Fruit fly (Drosophila melanogaster) whole organism, embryonic: ENCODE measurements around the gene schlank.

Experiments
- Atf6 ChIP-seq: fragments of 200-800 bp; sonication (Bioruptor generic); IDR thresholded peaks from 2 replicates; pipeline ENCODE4 v1.3.6; 2022; ENCODE audit warnings: missing biosample characterization, missing genetic modification characterization
- B-H1 ChIP-seq: fragments of 200-800 bp; sonication (Bioruptor generic); IDR thresholded peaks from 3 replicates; pipeline ENCODE4 v1.3.6; 2022; ENCODE audit warnings: missing biosample characterization, missing genetic modification characterization
- Bgb ChIP-seq: fragments of 200-800 bp; sonication (Bioruptor generic); IDR thresholded peaks from 2 replicates; pipeline ENCODE4 v1.3.6; 2022; ENCODE audit warnings: missing biosample characterization, missing genetic modification characterization; ENCODE audit not compliant: partially characterized antibody
- C15 ChIP-seq: fragments of 200-800 bp; sonication (Bioruptor generic); IDR thresholded peaks from 3 replicates; pipeline ENCODE4 v1.3.6; 2022; ENCODE audit warnings: missing biosample characterization, missing genetic modification characterization
- CG1233 ChIP-seq: fragments of 200-800 bp; sonication (Bioruptor generic); optimal IDR thresholded peaks from 4 replicates; lab custom pipeline; 2018; ENCODE audit warnings: missing biosample characterization, mild to moderate bottlenecking, missing genetic modification characterization
- CG13624 ChIP-seq: fragments of 200-800 bp; sonication (Bioruptor generic); optimal IDR thresholded peaks from 2 replicates; lab custom pipeline; 2016; ENCODE audit warnings: missing biosample characterization, missing genetic modification characterization
- CG17186 ChIP-seq: fragments of 200-800 bp; sonication (Bioruptor generic); optimal IDR thresholded peaks from 3 replicates; lab custom pipeline; 2017; ENCODE audit warnings: missing biosample characterization, missing genetic modification reagents, missing genetic modification characterization
- CG18599 ChIP-seq: fragments of 200-800 bp; sonication (Bioruptor generic); optimal IDR thresholded peaks from 3 replicates; lab custom pipeline; 2017; ENCODE audit warnings: missing biosample characterization, missing genetic modification characterization, mild to moderate bottlenecking, moderate library complexity, missing genetic modification reagents
- CG2889 ChIP-seq: fragments of 200-800 bp; sonication (Bioruptor generic); IDR thresholded peaks from 3 replicates; pipeline ENCODE4 v1.3.6; 2022; ENCODE audit warnings: missing biosample characterization, missing genetic modification characterization
- CG32772 ChIP-seq: fragments of 200-800 bp; sonication (Bioruptor generic); IDR thresholded peaks from 2 replicates; pipeline ENCODE4 v1.3.6; 2022; ENCODE audit warnings: missing biosample characterization, missing genetic modification characterization
- CG33557 ChIP-seq: fragments of 200-800 bp; sonication (Bioruptor generic); optimal IDR thresholded peaks from 2 replicates; lab custom pipeline; 2019; ENCODE audit warnings: missing biosample characterization, mild to moderate bottlenecking, missing genetic modification characterization, moderate library complexity
- CG6254 ChIP-seq: fragments of 200-800 bp; sonication (Bioruptor generic); optimal IDR thresholded peaks from 3 replicates; lab custom pipeline; 2017; ENCODE audit warnings: mild to moderate bottlenecking, missing biosample characterization, missing genetic modification reagents, missing genetic modification characterization
- CG6813 ChIP-seq: fragments of 200-800 bp; sonication (Bioruptor generic); optimal IDR thresholded peaks from 2 replicates; lab custom pipeline; 2017; ENCODE audit warnings: missing biosample characterization, missing genetic modification characterization, mild to moderate bottlenecking, moderate library complexity, missing genetic modification reagents
- CG7556 ChIP-seq: fragments of 200-800 bp; sonication (Bioruptor generic); optimal IDR thresholded peaks from 2 replicates; lab custom pipeline; 2017; ENCODE audit warnings: missing biosample characterization, mild to moderate bottlenecking, missing genetic modification characterization
- CG8290 ChIP-seq, 3 experiments: fragments of 200-800 bp; sonication (Bioruptor generic); optimal IDR thresholded peaks; 2 replicates each; lab custom pipeline; 2016 to 2019; ENCODE audit warnings: missing biosample characterization in 3 of 3, missing genetic modification characterization in 3 of 3, mild to moderate bottlenecking in 2 of 3, moderate library complexity in 1 of 3
- CG8924 ChIP-seq: fragments of 200-800 bp; optimal IDR thresholded peaks from 3 replicates; lab custom pipeline; 2019; ENCODE audit warnings: missing biosample characterization, mild to moderate bottlenecking, missing genetic modification characterization, moderate library complexity
- CG9797 ChIP-seq: fragments of 200-800 bp; sonication (Bioruptor generic); optimal IDR thresholded peaks from 3 replicates; lab custom pipeline; 2018; ENCODE audit warnings: missing biosample characterization, mild to moderate bottlenecking, missing genetic modification characterization
- CTCF ChIP-seq: fragments of 200-800 bp; sonication (Bioruptor generic); optimal IDR thresholded peaks from 2 replicates; lab custom pipeline; 2017; ENCODE audit warnings: missing biosample characterization, mild to moderate bottlenecking, missing genetic modification characterization, moderate library complexity
- Dbx ChIP-seq: fragments of 200-800 bp; sonication (Bioruptor generic); IDR thresholded peaks from 3 replicates; pipeline ENCODE4 v1.3.6; 2022; ENCODE audit warnings: missing biosample characterization, missing genetic modification characterization
- E2f2 ChIP-seq: fragments of 200-800 bp; sonication (Bioruptor generic); IDR thresholded peaks from 2 replicates; pipeline ENCODE4 v1.3.6; 2022; ENCODE audit warnings: missing biosample characterization, missing genetic modification characterization
- Med ChIP-seq: fragments of 200-800 bp; sonication (Bioruptor generic); peaks from one replicate; lab custom pipeline; 2016; ENCODE audit warnings: missing biosample characterization, missing genetic modification characterization, mild to moderate bottlenecking, inconsistent platforms, moderate library complexity
- Neu2 ChIP-seq: fragments of 200-800 bp; sonication (Bioruptor generic); optimal IDR thresholded peaks from 3 replicates; lab custom pipeline; 2016; ENCODE audit warnings: missing biosample characterization, missing genetic modification characterization, borderline replicate concordance
- Nf-YB ChIP-seq: fragments of 200-800 bp; sonication (Bioruptor generic); optimal IDR thresholded peaks from 3 replicates; lab custom pipeline; 2019; ENCODE audit warnings: missing biosample characterization, mild to moderate bottlenecking, missing genetic modification characterization, moderate library complexity
- Oaz ChIP-seq: fragments of 200-800 bp; sonication (Bioruptor generic); IDR thresholded peaks from 2 replicates; pipeline ENCODE4 v1.3.6; 2022; ENCODE audit warnings: missing biosample characterization, missing genetic modification characterization
- Opbp ChIP-seq: fragments of 200-800 bp; sonication (Bioruptor generic); IDR thresholded peaks from 3 replicates; pipeline ENCODE4 v1.3.6; 2022; ENCODE audit warnings: missing biosample characterization, missing genetic modification characterization; ENCODE audit not compliant: partially characterized antibody
- PHDP ChIP-seq: fragments of 200-800 bp; sonication (Bioruptor generic); optimal IDR thresholded peaks from 3 replicates; lab custom pipeline; 2018; ENCODE audit warnings: missing biosample characterization, mild to moderate bottlenecking, missing genetic modification characterization, moderate library complexity
- Stat92E ChIP-seq, 3 experiments: fragments of >200 bp in 2 of 3; fragments of 200-800 bp in 1 of 3; sonication (Bioruptor generic) in 1 of 3; optimal IDR thresholded peaks; 2 replicates each; lab custom pipeline; 2017 to 2019; ENCODE audit warnings: missing biosample characterization in 3 of 3, missing genetic modification characterization in 3 of 3, mild to moderate bottlenecking in 1 of 3, moderate library complexity in 1 of 3
- Vsx1 ChIP-seq: fragments of 200-800 bp; sonication (Bioruptor generic); optimal IDR thresholded peaks from 2 replicates; lab custom pipeline; 2017; ENCODE audit warnings: missing biosample characterization, mild to moderate bottlenecking, missing genetic modification characterization, missing genetic modification reagents
- abd-A ChIP-seq: fragments of 200-800 bp; sonication (Bioruptor generic); optimal IDR thresholded peaks from 3 replicates; lab custom pipeline; 2019; ENCODE audit warnings: missing biosample characterization, mild to moderate bottlenecking, missing genetic modification characterization, moderate library complexity
- br ChIP-seq: fragments of >200 bp; optimal IDR thresholded peaks from 2 replicates; lab custom pipeline; 2017
- btn ChIP-seq: fragments of 200-800 bp; sonication (Bioruptor generic); optimal IDR thresholded peaks from 2 replicates; lab custom pipeline; 2016; ENCODE audit warnings: missing biosample characterization, missing genetic modification characterization
- chif ChIP-seq, 2 experiments: fragments of 200-800 bp; sonication (Bioruptor generic); optimal IDR thresholded peaks; 3 replicates each; lab custom pipeline; 2016; ENCODE audit warnings: missing biosample characterization in 2 of 2, missing genetic modification characterization in 2 of 2
- cwo ChIP-seq: fragments of 200-800 bp; sonication (Bioruptor generic); optimal IDR thresholded peaks from 3 replicates; lab custom pipeline; 2017; ENCODE audit warnings: missing biosample characterization, missing genetic modification characterization, mild to moderate bottlenecking, moderate library complexity, missing genetic modification reagents
- eve ChIP-seq, 2 experiments: fragments of >200 bp; optimal IDR thresholded peaks; 2 replicates each; lab custom pipeline; 2017; ENCODE audit warnings: missing biosample characterization in 2 of 2, missing genetic modification characterization in 2 of 2
- grau ChIP-seq: fragments of 200-800 bp; optimal IDR thresholded peaks from 3 replicates; lab custom pipeline; 2019; ENCODE audit warnings: missing biosample characterization, mild to moderate bottlenecking, missing genetic modification characterization, moderate library complexity
- gt ChIP-seq: fragments of 200-800 bp; sonication (Bioruptor generic); IDR thresholded peaks from 2 replicates; pipeline ENCODE4 v1.3.6; 2022; ENCODE audit warnings: missing biosample characterization, missing genetic modification characterization
- hb ChIP-seq: fragments of 200-800 bp; sonication (Bioruptor generic); IDR thresholded peaks from 3 replicates; pipeline ENCODE4 v1.3.6; 2022; ENCODE audit warnings: missing biosample characterization, missing genetic modification characterization; ENCODE audit not compliant: partially characterized antibody
- her ChIP-seq: fragments of 200-800 bp; sonication (Bioruptor generic); optimal IDR thresholded peaks from 2 replicates; lab custom pipeline; 2016; ENCODE audit warnings: missing biosample characterization, missing genetic modification characterization
- kah ChIP-seq: fragments of 200-800 bp; sonication (Bioruptor generic); optimal IDR thresholded peaks from 2 replicates; lab custom pipeline; 2018; ENCODE audit warnings: missing biosample characterization, mild to moderate bottlenecking, missing genetic modification characterization
- lab ChIP-seq: fragments of 200-800 bp; sonication (Bioruptor generic); optimal IDR thresholded peaks from 3 replicates; lab custom pipeline; 2017; ENCODE audit warnings: missing biosample characterization, missing genetic modification characterization, mild to moderate bottlenecking, moderate library complexity, missing genetic modification reagents
- mirr ChIP-seq: fragments of 200-800 bp; sonication (Bioruptor generic); optimal IDR thresholded peaks from 3 replicates; lab custom pipeline; 2018; ENCODE audit warnings: missing biosample characterization, mild to moderate bottlenecking, missing genetic modification characterization
- nmo ChIP-seq: fragments of 200-800 bp; sonication (Bioruptor generic); optimal IDR thresholded peaks from 2 replicates; lab custom pipeline; 2018; ENCODE audit warnings: missing biosample characterization, mild to moderate bottlenecking, missing genetic modification characterization, moderate library complexity
- sd ChIP-seq: fragments of 200-800 bp; sonication (Bioruptor generic); optimal IDR thresholded peaks from 3 replicates; lab custom pipeline; 2018; ENCODE audit warnings: missing biosample characterization, mild to moderate bottlenecking, missing genetic modification characterization, moderate library complexity
- stc ChIP-seq: fragments of 200-800 bp; sonication (Bioruptor generic); IDR thresholded peaks from 2 replicates; pipeline ENCODE4 v1.3.6; 2022; ENCODE audit warnings: missing biosample characterization, missing genetic modification characterization
- stwl ChIP-seq: fragments of 200-800 bp; sonication (Bioruptor generic); optimal IDR thresholded peaks from 3 replicates; lab custom pipeline; 2018; ENCODE audit warnings: missing biosample characterization, mild to moderate bottlenecking, missing genetic modification characterization, moderate library complexity
- tgo ChIP-seq: fragments of 200-800 bp; sonication (Bioruptor generic); IDR thresholded peaks from 3 replicates; pipeline ENCODE4 v1.3.6; 2022; ENCODE audit warnings: missing biosample characterization, missing genetic modification characterization
- wek ChIP-seq: fragments of 200-800 bp; sonication (Bioruptor generic); optimal IDR thresholded peaks from 3 replicates; lab custom pipeline; 2018; ENCODE audit warnings: missing biosample characterization, mild to moderate bottlenecking, missing genetic modification characterization, moderate library complexity
- zen ChIP-seq: fragments of 200-800 bp; sonication (Bioruptor generic); optimal IDR thresholded peaks from 3 replicates; lab custom pipeline; 2018; ENCODE audit warnings: missing biosample characterization, mild to moderate bottlenecking, missing genetic modification characterization, moderate library complexity
- zfh1 ChIP-seq: fragments of 200-800 bp; sonication (Bioruptor generic); IDR thresholded peaks from 3 replicates; pipeline ENCODE4 v1.3.6; 2022; ENCODE audit warnings: missing biosample characterization, missing genetic modification characterization

The schlank gene

DNA sequence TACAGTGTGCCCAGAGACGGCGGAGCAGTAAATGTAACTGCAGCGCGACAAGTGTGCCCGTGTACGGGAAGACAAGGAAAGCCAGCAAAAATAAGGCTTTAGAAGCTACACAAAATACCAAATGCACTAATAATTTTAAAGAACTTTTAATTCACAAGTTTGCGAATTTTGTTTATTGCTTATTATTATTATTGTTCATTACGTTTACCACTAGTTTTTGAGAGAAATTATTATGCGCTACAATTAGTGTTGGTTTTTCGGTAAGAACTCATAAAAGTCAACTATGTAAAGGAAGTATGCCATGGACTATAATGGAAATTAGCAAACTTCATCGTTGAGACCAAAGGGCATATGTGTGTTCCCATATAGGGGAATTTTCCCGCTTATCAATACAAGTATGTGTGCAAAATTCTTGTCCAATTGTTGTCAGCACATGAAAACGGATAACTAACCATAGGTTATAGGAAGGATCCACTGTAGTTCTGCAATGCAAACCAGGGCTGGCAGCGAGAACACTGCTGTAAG, at the start of gene schlank (continued):
- peak; percentile 6 for TF ChIP-seq CG18599
- no peak for TF ChIP-seq lab
- TF ChIP-seq kah (GFP tag; lab: Kevin White, UChicago): no peak
- no peak for TF ChIP-seq C15 (GFP tag; lab: Robert Waterston, UW)
- TF ChIP-seq Atf6: peak; percentile 53; the same call in 1 of the 2 replicates
- TF ChIP-seq B-H1 (GFP tag; lab: Robert Waterston, UW): peak; percentile 37
- peak; percentile 58; the same call in 2 of the 3 replicates for TF ChIP-seq zfh1 (GFP tag; lab: Robert Waterston, UW)
- TF ChIP-seq grau (tag; lab: Kevin White, UChicago): peak; percentile 99
- no peak for TF ChIP-seq abd-A (tag; lab: Kevin White, UChicago)
- TF ChIP-seq sd: peak; percentile 59
- TF ChIP-seq CG6813 (GFP tag; lab: Kevin White, UChicago): no peak
- no peak for TF ChIP-seq CG33557 (GFP tag; lab: Kevin White, UChicago)
- peak; percentile 67 for TF ChIP-seq her (GFP tag; lab: Kevin White, UChicago)
- TF ChIP-seq btn (GFP tag; lab: Kevin White, UChicago): no peak
- peak; percentile 53; the same call in 2 of the 3 replicates for TF ChIP-seq tgo (GFP tag; lab: Robert Waterston, UW)
- peak; percentile 27 for TF ChIP-seq CG17186 (GFP tag; lab: Kevin White, UChicago)
- TF ChIP-seq nmo (GFP tag; lab: Kevin White, UChicago): peak; percentile 45
- peak; percentile 25 for TF ChIP-seq CG8924 (tag; lab: Kevin White, UChicago)
- peak; percentile 32 for TF ChIP-seq stwl
- no peak for TF ChIP-seq Bgb (GFP tag; lab: Robert Waterston, UW)
- TF ChIP-seq chif (GFP tag; optimal IDR thresholded peaks at IDR 0.05; lab: Kevin White, UChicago): peak; percentile 8 to 46
- TF ChIP-seq zen (tag; lab: Kevin White, UChicago): peak; percentile 24
- TF ChIP-seq CG1233 (GFP tag; lab: Kevin White, UChicago): peak; percentile 2
- peak; percentile 47 for TF ChIP-seq Oaz (GFP tag; lab: Robert Waterston, UW)
- peak in 1 of 3 experiments; percentile 19 for TF ChIP-seq Stat92E (GFP tag; optimal IDR thresholded peaks at IDR 0.05; lab: Kevin White, UChicago)
- no peak for TF ChIP-seq gt (GFP tag; lab: Robert Waterston, UW)
- TF ChIP-seq stc: 0 out of 2 replicates have a peak, but pooled peaks have one; percentile 49
- peak; percentile 30 for TF ChIP-seq mirr (GFP tag; lab: Kevin White, UChicago)
- no peak for TF ChIP-seq CTCF (GFP tag; lab: Kevin White, UChicago)
- TF ChIP-seq eve (GFP tag; optimal IDR thresholded peaks at IDR 0.05; lab: Kevin White, UChicago): no peak
- TF ChIP-seq CG8290 (GFP tag; optimal IDR thresholded peaks at IDR 0.05; lab: Kevin White, UChicago): peak; percentile 46
- peak in 1 of 2 experiments; percentile 72 for TF ChIP-seq CG8290 (tag; optimal IDR thresholded peaks at IDR 0.05; lab: Kevin White, UChicago)
- TF ChIP-seq br (lab: Kevin White, UChicago): no peak
- peak; percentile 54 for TF ChIP-seq CG13624
- TF ChIP-seq Med: peak; percentile 85
- TF ChIP-seq CG7556 (GFP tag; lab: Kevin White, UChicago): peak; percentile 16
- TF ChIP-seq Vsx1 (GFP tag; lab: Kevin White, UChicago): no peak
- TF ChIP-seq CG2889 (GFP tag; lab: Robert Waterston, UW): 0 out of 3 replicates have a peak, but pooled peaks have one; percentile 13
- TF ChIP-seq E2f2 (GFP tag; lab: Robert Waterston, UW): peak; percentile 39; the same call in 1 of the 2 replicates
- no peak for TF ChIP-seq cwo (GFP tag; lab: Kevin White, UChicago)
- 0 out of 3 replicates have a peak, but pooled peaks have one; percentile 6 for TF ChIP-seq Opbp (GFP tag; lab: Robert Waterston, UW)
- TF ChIP-seq Neu2 (GFP tag; lab: Kevin White, UChicago): no peak
- TF ChIP-seq CG32772: peak; percentile 50; the same call in 1 of the 2 replicates
- 0 out of 3 replicates have a peak, but pooled peaks have one; percentile 36 for TF ChIP-seq Dbx (GFP tag; lab: Robert Waterston, UW)
- TF ChIP-seq wek (GFP tag; lab: Kevin White, UChicago): no peak
- TF ChIP-seq hb (GFP tag; lab: Robert Waterston, UW): no peak
- no peak for TF ChIP-seq PHDP (tag; lab: Kevin White, UChicago)
- TF ChIP-seq Nf-YB: no peak
- TF ChIP-seq CG9797: peak; percentile 89
- TF ChIP-seq CG6254 (GFP tag; lab: Kevin White, UChicago): no peak
